Fruit fly (Drosophila melanogaster) whole organism, embryonic: ENCODE data around the gene ast.

Experiments used
- Adf1 ChIP-seq: fragments of 200-800 bp; sonication (Bioruptor generic); IDR thresholded peaks from 2 replicates; pipeline ENCODE4 v1.3.6; 2022; ENCODE audit warnings: missing biosample characterization, missing genetic modification characterization
- CG10274 ChIP-seq: fragments of 200-800 bp; sonication (Bioruptor generic); optimal IDR thresholded peaks from 3 replicates; lab custom pipeline; 2017; ENCODE audit warnings: missing biosample characterization, mild to moderate bottlenecking, missing genetic modification characterization
- CG10959 ChIP-seq: fragments of 200-800 bp; sonication (Bioruptor generic); IDR thresholded peaks from 2 replicates; pipeline ENCODE4 v1.3.6; 2022; ENCODE audit warnings: missing biosample characterization, missing genetic modification characterization
- CG32532 ChIP-seq: fragments of 200-800 bp; sonication (Bioruptor generic); IDR thresholded peaks from 2 replicates; pipeline ENCODE4 v1.3.6; 2022; ENCODE audit warnings: missing biosample characterization, missing genetic modification characterization
- CG34422 ChIP-seq: fragments of 200-800 bp; sonication (Bioruptor generic); IDR thresholded peaks from 3 replicates; pipeline ENCODE4 v1.3.6; 2022; ENCODE audit warnings: missing biosample characterization, missing genetic modification characterization
- CG4617 ChIP-seq: fragments of 200-800 bp; sonication (Bioruptor generic); optimal IDR thresholded peaks from 3 replicates; lab custom pipeline; 2016; ENCODE audit warnings: missing biosample characterization, missing genetic modification characterization, borderline replicate concordance
- CG4820 ChIP-seq: fragments of 200-800 bp; sonication (Bioruptor generic); optimal IDR thresholded peaks from 3 replicates; lab custom pipeline; 2016; ENCODE audit warnings: missing biosample characterization, missing genetic modification characterization
- CG6254 ChIP-seq: fragments of 200-800 bp; sonication (Bioruptor generic); optimal IDR thresholded peaks from 3 replicates; lab custom pipeline; 2017; ENCODE audit warnings: mild to moderate bottlenecking, missing biosample characterization, missing genetic modification reagents, missing genetic modification characterization
- CG6854 ChIP-seq: fragments of 200-800 bp; sonication (Bioruptor generic); optimal IDR thresholded peaks from 3 replicates; lab custom pipeline; 2017; ENCODE audit warnings: missing biosample characterization, mild to moderate bottlenecking, missing genetic modification characterization
- CG7372 ChIP-seq: fragments of 200-800 bp; sonication (Bioruptor generic); IDR thresholded peaks from 2 replicates; pipeline ENCODE4 v1.3.6; 2022; ENCODE audit warnings: missing biosample characterization, missing genetic modification characterization
- CG8290 ChIP-seq, 3 experiments: fragments of 200-800 bp; sonication (Bioruptor generic); optimal IDR thresholded peaks; 2 replicates each; lab custom pipeline; 2016 to 2019; ENCODE audit warnings: missing biosample characterization in 3 of 3, missing genetic modification characterization in 3 of 3, mild to moderate bottlenecking in 2 of 3, moderate library complexity in 1 of 3
- D19A ChIP-seq: fragments of 200-800 bp; optimal IDR thresholded peaks from 3 replicates; lab custom pipeline; 2019; ENCODE audit warnings: missing biosample characterization, mild to moderate bottlenecking, missing genetic modification characterization, moderate library complexity
- Dip3 ChIP-seq: fragments of 200-800 bp; sonication (Bioruptor generic); optimal IDR thresholded peaks from 3 replicates; lab custom pipeline; 2016; ENCODE audit warnings: missing biosample characterization, missing genetic modification characterization
- GATAe ChIP-seq: fragments of 200-800 bp; sonication (Bioruptor generic); conservative IDR thresholded peaks from 2 replicates; pipeline ENCODE4 v1.3.6; 2022; ENCODE audit warnings: missing biosample characterization, missing genetic modification characterization
- HLH54F ChIP-seq: fragments of 200-800 bp; sonication (Bioruptor generic); optimal IDR thresholded peaks from 3 replicates; lab custom pipeline; 2016; ENCODE audit warnings: missing biosample characterization, missing genetic modification characterization
- Hand ChIP-seq: fragments of 200-800 bp; sonication (Bioruptor generic); optimal IDR thresholded peaks from 2 replicates; lab custom pipeline; 2017; ENCODE audit warnings: mild to moderate bottlenecking, missing biosample characterization, missing genetic modification reagents, missing genetic modification characterization
- MESR4 ChIP-seq: fragments of 200-800 bp; sonication (Bioruptor generic); optimal IDR thresholded peaks from 2 replicates; lab custom pipeline; 2018; ENCODE audit warnings: missing biosample characterization, mild to moderate bottlenecking, missing genetic modification characterization, moderate library complexity
- Oli ChIP-seq: fragments of 200-800 bp; sonication (Bioruptor generic); optimal IDR thresholded peaks from 2 replicates; lab custom pipeline; 2018; ENCODE audit warnings: missing biosample characterization, mild to moderate bottlenecking, missing genetic modification characterization, moderate library complexity
- Opbp ChIP-seq: fragments of 200-800 bp; sonication (Bioruptor generic); IDR thresholded peaks from 3 replicates; pipeline ENCODE4 v1.3.6; 2022; ENCODE audit warnings: missing biosample characterization, missing genetic modification characterization; ENCODE audit not compliant: partially characterized antibody
- Rfx ChIP-seq: fragments of 200-800 bp; sonication (Bioruptor generic); IDR thresholded peaks from 2 replicates; pipeline ENCODE4 v1.3.6; 2022; ENCODE audit warnings: missing biosample characterization, missing genetic modification characterization
- Spps ChIP-seq: fragments of 200-800 bp; sonication (Bioruptor generic); optimal IDR thresholded peaks from 2 replicates; lab custom pipeline; 2018; ENCODE audit warnings: missing biosample characterization, mild to moderate bottlenecking, missing genetic modification characterization
- Usf ChIP-seq: fragments of 200-800 bp; sonication (Bioruptor generic); optimal IDR thresholded peaks from 2 replicates; lab custom pipeline; 2017; ENCODE audit warnings: missing genotype, missing biosample characterization, missing genetic modification characterization
- abd-A ChIP-seq: fragments of 200-800 bp; sonication (Bioruptor generic); optimal IDR thresholded peaks from 3 replicates; lab custom pipeline; 2019; ENCODE audit warnings: missing biosample characterization, mild to moderate bottlenecking, missing genetic modification characterization, moderate library complexity
- bowl ChIP-seq: fragments of 200-800 bp; sonication (Bioruptor generic); IDR thresholded peaks from 2 replicates; pipeline ENCODE4 v1.3.6; 2022; ENCODE audit warnings: missing biosample characterization, missing genetic modification characterization
- cato ChIP-seq: fragments of 200-800 bp; sonication (Bioruptor generic); optimal IDR thresholded peaks from 2 replicates; lab custom pipeline; 2016; ENCODE audit warnings: missing biosample characterization, missing genetic modification characterization, borderline replicate concordance
- cg ChIP-seq: fragments of 200-800 bp; sonication (Bioruptor generic); optimal IDR thresholded peaks from 3 replicates; lab custom pipeline; 2019; ENCODE audit warnings: missing biosample characterization, mild to moderate bottlenecking, missing genetic modification characterization, moderate library complexity
- chinmo ChIP-seq: fragments of 200-800 bp; sonication (Bioruptor generic); IDR thresholded peaks from 4 replicates; pipeline ENCODE4 v1.3.6; 2022; ENCODE audit warnings: missing biosample characterization, missing genetic modification characterization; ENCODE audit not compliant: partially characterized antibody
- chn ChIP-seq: fragments of 200-800 bp; sonication (Bioruptor generic); optimal IDR thresholded peaks from 2 replicates; lab custom pipeline; 2016; ENCODE audit warnings: missing biosample characterization, missing genetic modification characterization
- dpn ChIP-seq, 2 experiments: fragments of 200-800 bp; sonication (Bioruptor generic); optimal IDR thresholded peaks; 3 replicates each; lab custom pipeline; 2016; ENCODE audit warnings: missing biosample characterization in 2 of 2, missing genetic modification characterization in 2 of 2
- dysf ChIP-seq: fragments of 200-800 bp; sonication (Bioruptor generic); IDR thresholded peaks from 3 replicates; pipeline ENCODE4 v1.3.6; 2022; ENCODE audit warnings: missing biosample characterization, missing genetic modification characterization
- esg ChIP-seq: fragments of 200-800 bp; sonication (Bioruptor generic); conservative IDR thresholded peaks from 2 replicates; pipeline ENCODE4 v1.3.6; 2022; ENCODE audit warnings: missing biosample characterization, missing genetic modification characterization
- fd64A ChIP-seq: fragments of 200-800 bp; sonication (Bioruptor generic); optimal IDR thresholded peaks from 3 replicates; lab custom pipeline; 2018; ENCODE audit warnings: missing biosample characterization, mild to moderate bottlenecking, missing genetic modification characterization
- fu2 ChIP-seq: fragments of 200-800 bp; sonication (Bioruptor generic); optimal IDR thresholded peaks from 2 replicates; lab custom pipeline; 2016; ENCODE audit warnings: missing biosample characterization, missing genetic modification characterization
- ham ChIP-seq: fragments of 200-800 bp; sonication (Bioruptor generic); IDR thresholded peaks from 2 replicates; pipeline ENCODE4 v1.3.6; 2022; ENCODE audit warnings: missing biosample characterization, missing genetic modification characterization
- hbn ChIP-seq: fragments of 200-800 bp; sonication (Bioruptor generic); IDR thresholded peaks from 2 replicates; pipeline ENCODE4 v1.3.6; 2022; ENCODE audit warnings: missing biosample characterization, missing genetic modification characterization; ENCODE audit not compliant: partially characterized antibody
- lab ChIP-seq: fragments of 200-800 bp; sonication (Bioruptor generic); optimal IDR thresholded peaks from 3 replicates; lab custom pipeline; 2017; ENCODE audit warnings: missing biosample characterization, missing genetic modification characterization, mild to moderate bottlenecking, moderate library complexity, missing genetic modification reagents
- lmd ChIP-seq: fragments of 200-800 bp; sonication (Bioruptor generic); IDR thresholded peaks from 2 replicates; pipeline ENCODE4 v1.3.6; 2022; ENCODE audit warnings: missing biosample characterization, missing genetic modification characterization
- nerfin-2 ChIP-seq: fragments of 200-800 bp; sonication (Bioruptor generic); IDR thresholded peaks from 2 replicates; pipeline ENCODE4 v1.3.6; 2022; ENCODE audit warnings: missing biosample characterization, missing genetic modification characterization; ENCODE audit not compliant: partially characterized antibody
- odd ChIP-seq: fragments of 200-800 bp; sonication (Bioruptor generic); optimal IDR thresholded peaks from 2 replicates; lab custom pipeline; 2017; ENCODE audit warnings: missing biosample characterization, mild to moderate bottlenecking, missing genetic modification characterization
- peb ChIP-seq: fragments of 200-800 bp; sonication (Bioruptor generic); IDR thresholded peaks from 2 replicates; pipeline ENCODE4 v1.3.6; 2022; ENCODE audit warnings: missing biosample characterization, missing genetic modification characterization
- pho ChIP-seq: fragments of 200-800 bp; sonication (Bioruptor generic); optimal IDR thresholded peaks from 2 replicates; lab custom pipeline; 2016; ENCODE audit warnings: missing biosample characterization, missing genetic modification characterization
- psq ChIP-seq: fragments of 200-800 bp; sonication (Bioruptor generic); optimal IDR thresholded peaks from 2 replicates; lab custom pipeline; 2017; ENCODE audit warnings: missing biosample characterization, missing genetic modification characterization
- sc ChIP-seq, 3 experiments: fragments of >200 bp in 2 of 3; fragments of 200-800 bp in 1 of 3; sonication (Bioruptor generic) in 1 of 3; optimal IDR thresholded peaks; 2 replicates in 2 of 3; 3 replicates in 1 of 3; lab custom pipeline; 2017; ENCODE audit warnings: mild to moderate bottlenecking in 1 of 3, missing biosample characterization in 1 of 3, missing genetic modification characterization in 1 of 3, missing genetic modification reagents in 1 of 3
- shn ChIP-seq: fragments of 200-800 bp; sonication (Bioruptor generic); optimal IDR thresholded peaks from 3 replicates; lab custom pipeline; 2016; ENCODE audit warnings: missing biosample characterization, missing genetic modification characterization
- sob ChIP-seq: fragments of 200-800 bp; sonication (Bioruptor generic); IDR thresholded peaks from 2 replicates; pipeline ENCODE4 v1.3.6; 2022; ENCODE audit warnings: missing biosample characterization, missing genetic modification characterization
- tin ChIP-seq: fragments of 200-800 bp; sonication (Bioruptor generic); optimal IDR thresholded peaks from 3 replicates; lab custom pipeline; 2016; ENCODE audit warnings: missing biosample characterization, missing genetic modification characterization

Gene ast

dm6 chr2L:1128932-1129887 is 51.5 kb downstream of the ast start, which contains the start of the genes Pino and TBC1D23 (continued):
- TF ChIP-seq CG4820: peak; percentile 55
- peak; percentile 48 for TF ChIP-seq hbn
- peak; percentile 33 for TF ChIP-seq Oli (tag; lab: Kevin White, UChicago)
- TF ChIP-seq cg: no peak
- TF ChIP-seq CG6254: no peak
- peak; percentile 79 for TF ChIP-seq dysf (GFP tag; lab: Robert Waterston, UW)
- TF ChIP-seq CG10959 (GFP tag; lab: Robert Waterston, UW): no peak
- TF ChIP-seq tin: peak; percentile 69
- TF ChIP-seq chinmo: 0 out of 4 replicates have a peak, but pooled peaks have one; percentile 4
- peak; percentile 93 for TF ChIP-seq MESR4 (GFP tag; lab: Kevin White, UChicago)
- peak; percentile 81 for TF ChIP-seq CG32532 (GFP tag; lab: Robert Waterston, UW)
- TF ChIP-seq fd64A (GFP tag; lab: Kevin White, UChicago): no peak
- no peak for TF ChIP-seq shn (GFP tag; lab: Kevin White, UChicago)
- no peak for TF ChIP-seq ham (GFP tag; lab: Robert Waterston, UW)
- TF ChIP-seq nerfin-2: peak; percentile 45; the same call in 1 of the 2 replicates
- TF ChIP-seq D19A (tag; lab: Kevin White, UChicago): peak; percentile 56
- TF ChIP-seq Adf1 (GFP tag; lab: Robert Waterston, UW): peak; percentile 17; the same call in 1 of the 2 replicates
- TF ChIP-seq sc (optimal IDR thresholded peaks at IDR 0.05; lab: Kevin White, UChicago): no peak
- TF ChIP-seq sc (GFP tag; optimal IDR thresholded peaks at IDR 0.05; lab: Kevin White, UChicago): peak; percentile 48
- no peak for TF ChIP-seq CG4617 (GFP tag; lab: Kevin White, UChicago)
- TF ChIP-seq Rfx (GFP tag; lab: Robert Waterston, UW): peak; percentile 85
- TF ChIP-seq cato (GFP tag; lab: Kevin White, UChicago): peak; percentile 26
- TF ChIP-seq lab (GFP tag; lab: Kevin White, UChicago): peak; percentile 67
- TF ChIP-seq CG34422 (GFP tag; lab: Robert Waterston, UW): peak; percentile 37; the same call in 2 of the 3 replicates
- TF ChIP-seq fu2 (GFP tag; lab: Kevin White, UChicago): peak; percentile 9
- peak; percentile 48; the same call in 1 of the 2 replicates for TF ChIP-seq esg (GFP tag; lab: Robert Waterston, UW)
- no peak for TF ChIP-seq bowl
- TF ChIP-seq dpn (GFP tag; optimal IDR thresholded peaks at IDR 0.05; lab: Kevin White, UChicago): peak; percentile 43 to 79
- TF ChIP-seq lmd (GFP tag; lab: Robert Waterston, UW): peak; percentile 73
- TF ChIP-seq Usf: peak; percentile 35
- no peak for TF ChIP-seq Spps (tag; lab: Kevin White, UChicago)
- TF ChIP-seq psq: peak; percentile 45
- TF ChIP-seq CG8290 (GFP tag; optimal IDR thresholded peaks at IDR 0.05; lab: Kevin White, UChicago): no peak
- peak in 1 of 2 experiments; percentile 58 for TF ChIP-seq CG8290 (tag; optimal IDR thresholded peaks at IDR 0.05; lab: Kevin White, UChicago)
- TF ChIP-seq CG10274 (GFP tag; lab: Kevin White, UChicago): no peak
- no peak for TF ChIP-seq CG6854 (GFP tag; lab: Kevin White, UChicago)
- TF ChIP-seq Opbp (GFP tag; lab: Robert Waterston, UW): peak; percentile 52; the same call in 2 of the 3 replicates
- peak; percentile 61; the same call in 1 of the 2 replicates for TF ChIP-seq CG7372 (GFP tag; lab: Robert Waterston, UW)
- TF ChIP-seq Dip3 (GFP tag; lab: Kevin White, UChicago): peak; percentile 41
- 0 out of 2 replicates have a peak, but pooled peaks have one; percentile 18 for TF ChIP-seq GATAe
- no peak for TF ChIP-seq Hand (GFP tag; lab: Kevin White, UChicago)
- TF ChIP-seq odd (GFP tag; lab: Kevin White, UChicago): peak; percentile 24
- TF ChIP-seq chn (GFP tag; lab: Kevin White, UChicago): peak; percentile 50
- peak; percentile 63 for TF ChIP-seq pho (GFP tag; lab: Kevin White, UChicago)
- TF ChIP-seq sob: peak; percentile 71
- no peak for TF ChIP-seq peb (GFP tag; lab: Robert Waterston, UW)
- no peak for TF ChIP-seq abd-A (tag; lab: Kevin White, UChicago)
- peak; percentile 26 for TF ChIP-seq HLH54F (GFP tag; lab: Kevin White, UChicago)
